Worm (Caenorhabditis elegans): ENCODE data around the gene nspg-8.

The nspg-8 gene

DNA sequence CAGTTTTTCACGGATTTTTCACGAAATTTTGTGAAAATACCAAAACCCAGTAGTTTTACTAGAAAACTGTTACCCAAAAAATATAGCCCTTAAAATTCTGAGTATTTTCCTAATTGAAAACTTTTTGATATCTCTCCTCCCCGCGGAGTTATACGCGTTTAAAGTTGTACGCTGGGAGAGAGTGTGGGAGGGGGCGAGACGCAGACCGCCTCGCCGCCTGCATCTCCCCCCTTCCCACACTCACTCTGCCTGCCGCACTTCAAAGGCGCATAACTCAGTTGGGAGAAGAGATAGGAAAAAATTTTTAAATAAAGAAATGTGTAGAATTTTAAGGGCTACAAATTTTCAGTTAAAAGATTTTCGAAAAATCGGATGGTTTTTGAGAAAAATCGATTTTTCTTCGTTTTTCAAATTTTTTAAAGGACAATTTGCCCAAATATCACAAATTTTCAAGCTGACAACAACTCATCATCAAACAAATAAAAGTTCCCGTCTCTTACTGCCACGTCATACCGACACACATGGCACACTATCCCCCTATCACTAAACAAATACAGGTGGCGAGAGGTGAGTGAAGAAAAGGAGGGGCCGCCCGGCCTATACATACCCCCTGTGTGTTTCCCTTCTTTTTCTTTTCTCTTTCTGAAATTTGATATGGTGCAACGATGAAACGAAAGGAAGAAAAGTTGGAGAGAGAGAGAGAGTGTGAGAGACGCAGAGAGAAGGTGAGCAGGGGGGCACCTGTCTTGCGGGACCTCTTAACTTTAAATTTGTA lies 41.6 kb downstream of the nspg-8 start:
- TF ChIP-seq nhr-237 (tag; optimal IDR thresholded peaks at IDR 0.05), result peak; percentile 4
- peak; percentile 0 for TF ChIP-seq lin-13 (tag; optimal IDR thresholded peaks at IDR 0.05)
- TF ChIP-seq ceh-83 (GFP tag; optimal IDR thresholded peaks at IDR 0.05), result no peak
- peak; percentile 55 for TF ChIP-seq hlh-1 (tag; optimal IDR thresholded peaks at IDR 0.05)
- no peak for TF ChIP-seq drap-1 (GFP tag; optimal IDR thresholded peaks at IDR 0.05)
- peak; percentile 26 for TF ChIP-seq unc-120 (tag; optimal IDR thresholded peaks at IDR 0.05; ENCODE audit: poor library complexity, severe bottlenecking)
- TF ChIP-seq unc-62 (GFP tag; optimal IDR thresholded peaks at IDR 0.05), result no peak
- no peak for TF ChIP-seq mab-5 (tag; optimal IDR thresholded peaks at IDR 0.05)
- no peak for TF ChIP-seq snpc-4 (tag; optimal IDR thresholded peaks at IDR 0.05)

DNA sequence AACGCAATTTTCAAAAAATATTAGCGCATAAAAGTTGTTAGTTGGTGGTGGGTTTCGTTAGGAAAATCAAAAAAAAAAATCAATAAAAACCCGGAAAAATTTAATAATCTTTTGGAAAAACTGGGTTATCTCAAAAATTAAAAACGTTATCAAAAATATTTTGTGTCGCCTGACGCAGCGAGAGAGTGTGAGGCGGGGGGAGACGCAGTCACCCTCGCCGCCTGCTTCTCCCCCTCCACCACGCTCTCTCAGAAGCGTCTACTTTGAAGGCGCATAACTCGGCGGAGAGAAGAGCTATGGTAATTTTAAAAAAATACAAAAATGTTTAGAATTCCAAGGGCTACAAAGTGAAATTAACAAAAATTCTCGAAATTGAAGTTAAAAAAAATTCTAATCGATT lies 43.3 kb downstream of the nspg-8 start:
- TF ChIP-seq mab-5 (tag; optimal IDR thresholded peaks at IDR 0.05) (no peak), drap-1 (GFP tag; optimal IDR thresholded peaks at IDR 0.05) (no peak), mep-1 (tag; optimal IDR thresholded peaks at IDR 0.05) (no peak), nhr-237 (tag; optimal IDR thresholded peaks at IDR 0.05) (no peak), elt-1 (tag; optimal IDR thresholded peaks at IDR 0.05; ENCODE audit: borderline replicate concordance, insufficient read depth) (no peak), lin-32 (GFP tag; optimal IDR thresholded peaks at IDR 0.05) (no peak), lsy-2 (tag; optimal IDR thresholded peaks at IDR 0.05) (no peak), ceh-43 (GFP tag; optimal IDR thresholded peaks at IDR 0.05) (no peak), flh-1 (GFP tag; optimal IDR thresholded peaks at IDR 0.05) (no peak), blmp-1 (tag; optimal IDR thresholded peaks at IDR 0.05) (no peak), bed-3 (GFP tag; optimal IDR thresholded peaks at IDR 0.05) (no peak), snpc-4 (tag; optimal IDR thresholded peaks at IDR 0.05) (no peak), ztf-11 (tag; optimal IDR thresholded peaks at IDR 0.05) (no peak), unc-120 (tag; optimal IDR thresholded peaks at IDR 0.05; ENCODE audit: poor library complexity, severe bottlenecking) (no peak), ceh-83 (GFP tag; optimal IDR thresholded peaks at IDR 0.05) (no peak), nhr-28 (tag; optimal IDR thresholded peaks at IDR 0.05) (no peak)

DNA sequence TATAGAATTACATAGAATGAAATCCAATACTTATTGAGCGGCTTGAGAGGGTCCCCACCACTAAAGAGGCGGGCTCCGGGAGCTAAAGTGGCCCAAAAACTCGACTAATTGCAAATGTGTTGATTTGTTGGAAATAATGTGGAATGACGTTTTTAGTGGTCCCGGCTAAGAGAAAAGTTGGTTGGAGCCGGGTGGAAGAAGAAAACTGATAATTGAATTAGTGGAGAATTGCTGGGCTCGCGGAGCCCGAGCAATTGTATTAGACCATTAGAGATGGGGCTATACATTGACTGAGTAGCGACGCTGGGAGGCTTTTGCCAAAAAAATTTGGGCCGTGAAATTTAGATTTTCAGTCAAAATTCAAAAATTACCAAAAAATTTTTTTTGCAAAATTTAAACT lies 43.7 kb downstream of the nspg-8 start:
- no peak for TF ChIP-seq cnd-1 (tag; optimal IDR thresholded peaks at IDR 0.05)
- no peak for TF ChIP-seq ceh-83 (GFP tag; optimal IDR thresholded peaks at IDR 0.05)
- TF ChIP-seq pha-4 (tag; optimal IDR thresholded peaks at IDR 0.05), result no peak
- TF ChIP-seq mls-2 (tag; optimal IDR thresholded peaks at IDR 0.05), result no peak
- no peak for TF ChIP-seq ceh-39 (tag; optimal IDR thresholded peaks at IDR 0.05)
- no peak for TF ChIP-seq blmp-1 (tag; optimal IDR thresholded peaks at IDR 0.05)
- no peak for TF ChIP-seq nhr-2 (tag; optimal IDR thresholded peaks at IDR 0.05)
- TF ChIP-seq snpc-4 (tag; optimal IDR thresholded peaks at IDR 0.05), result no peak
- TF ChIP-seq elt-1 (tag; optimal IDR thresholded peaks at IDR 0.05; ENCODE audit: borderline replicate concordance, insufficient read depth), result no peak
- peak; percentile 24 for TF ChIP-seq unc-120 (tag; optimal IDR thresholded peaks at IDR 0.05; ENCODE audit: poor library complexity, severe bottlenecking)
- no peak for TF ChIP-seq nhr-237 (tag; optimal IDR thresholded peaks at IDR 0.05)
- TF ChIP-seq ces-1 (GFP tag; optimal IDR thresholded peaks at IDR 0.05), result peak; percentile 84
- TF ChIP-seq unc-39 (tag; optimal IDR thresholded peaks at IDR 0.05), result no peak
- no peak for TF ChIP-seq mab-5 (tag; optimal IDR thresholded peaks at IDR 0.05)

DNA sequence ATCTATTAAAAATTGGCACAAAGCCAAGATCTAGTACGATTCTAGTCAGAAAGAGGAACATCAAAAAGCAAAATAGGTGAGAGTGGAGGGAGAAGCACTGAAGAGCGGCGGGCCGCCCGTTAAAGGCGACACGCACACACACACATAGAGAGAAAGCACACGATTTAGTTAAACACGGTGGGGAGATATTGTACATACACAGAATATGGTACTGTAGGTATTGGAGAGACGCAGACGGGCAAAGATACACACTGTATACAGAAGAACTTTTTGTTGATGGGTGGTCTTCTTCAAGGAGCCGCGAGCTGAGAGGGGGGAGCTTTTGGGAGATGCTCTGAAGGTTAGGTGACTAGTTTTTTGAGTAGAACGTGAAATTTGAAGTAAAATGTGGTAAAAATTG lies 44.4 kb downstream of the nspg-8 start:
- TF ChIP-seq pha-4 (tag; optimal IDR thresholded peaks at IDR 0.05), result peak; percentile 98
- peak; percentile 20 for TF ChIP-seq lsy-2 (tag; optimal IDR thresholded peaks at IDR 0.05)
- TF ChIP-seq sptf-1 (tag; optimal IDR thresholded peaks at IDR 0.05), result peak; percentile 16
- TF ChIP-seq lin-13 (tag; optimal IDR thresholded peaks at IDR 0.05), result no peak

DNA sequence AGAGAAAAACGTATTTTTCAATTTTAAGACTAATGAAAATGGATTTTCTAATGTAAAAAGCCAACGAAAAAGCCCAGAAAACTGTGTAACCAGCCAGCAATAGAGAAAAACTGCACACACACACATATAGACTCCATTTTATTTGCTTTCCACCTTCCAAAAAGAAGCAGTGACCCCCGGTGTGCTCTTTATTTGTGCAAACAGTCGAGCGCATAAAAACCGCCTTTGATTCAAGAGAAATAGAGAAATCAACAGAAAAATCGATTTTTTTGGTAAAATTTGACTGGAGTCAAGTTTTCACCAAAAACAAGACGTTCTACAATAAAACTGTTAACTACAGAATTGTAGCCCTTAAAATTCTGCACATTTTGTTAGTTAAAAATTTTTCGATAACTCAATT lies 46.7 kb downstream of the nspg-8 start:
- TF ChIP-seq snpc-4 (tag; optimal IDR thresholded peaks at IDR 0.05) (no peak), elt-3 (tag; optimal IDR thresholded peaks at IDR 0.05) (no peak), flh-1 (GFP tag; optimal IDR thresholded peaks at IDR 0.05) (no peak)

DNA sequence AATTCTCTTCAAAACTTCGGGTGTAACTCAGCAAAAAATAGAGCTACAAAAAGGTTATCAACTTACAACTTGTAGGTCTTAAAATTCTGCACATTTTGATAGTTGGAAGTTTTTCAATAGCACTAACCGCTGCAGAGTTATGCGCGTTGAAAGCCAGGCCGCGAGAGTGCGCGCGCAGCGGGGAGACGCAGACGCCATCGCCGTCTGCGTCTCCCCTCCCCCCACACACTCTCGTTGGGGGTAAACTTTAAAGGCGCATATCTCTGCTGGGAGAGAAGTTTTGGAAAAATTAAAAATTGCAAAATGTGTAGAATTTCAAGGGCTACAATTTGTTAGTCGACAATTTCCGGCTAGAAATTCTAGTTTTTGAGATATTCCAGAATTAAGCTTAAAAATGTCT lies 47.7 kb downstream of the nspg-8 start:
- TF ChIP-seq ztf-11 (tag; optimal IDR thresholded peaks at IDR 0.05) (no peak), M03D4.4 (tag; optimal IDR thresholded peaks at IDR 0.05) (no peak), lin-32 (GFP tag; optimal IDR thresholded peaks at IDR 0.05) (no peak), bed-3 (GFP tag; optimal IDR thresholded peaks at IDR 0.05) (no peak), elt-1 (tag; optimal IDR thresholded peaks at IDR 0.05; ENCODE audit: borderline replicate concordance, insufficient read depth) (no peak), mep-1 (tag; optimal IDR thresholded peaks at IDR 0.05) (no peak), elt-3 (tag; optimal IDR thresholded peaks at IDR 0.05) (no peak), lsy-2 (tag; optimal IDR thresholded peaks at IDR 0.05) (no peak), ces-1 (GFP tag; optimal IDR thresholded peaks at IDR 0.05) (no peak), hlh-1 (tag; optimal IDR thresholded peaks at IDR 0.05) (no peak), mab-5 (tag; optimal IDR thresholded peaks at IDR 0.05) (no peak), nhr-28 (tag; optimal IDR thresholded peaks at IDR 0.05) (no peak), ceh-43 (GFP tag; optimal IDR thresholded peaks at IDR 0.05) (no peak), unc-120 (tag; optimal IDR thresholded peaks at IDR 0.05; ENCODE audit: poor library complexity, severe bottlenecking) (no peak), blmp-1 (tag; optimal IDR thresholded peaks at IDR 0.05) (no peak)
